Worm (Caenorhabditis elegans) whole organism, L3 larva: ENCODE measurements around the gene H35B03.1.

Source experiments
- aly-2 ChIP-seq: fragments of 150-350 bp; optimal IDR thresholded peaks from 2 replicates; lab custom pipeline; 2014; ENCODE audit warnings: missing biosample characterization, missing genetic modification characterization
- egl-5 ChIP-seq: fragments of 150-350 bp; optimal IDR thresholded peaks from 2 replicates; lab custom pipeline; 2017; ENCODE audit warnings: missing biosample characterization, missing genetic modification reagents, missing genetic modification characterization, inconsistent platforms
- nhr-77 ChIP-seq: fragments of 150-350 bp; optimal IDR thresholded peaks from 2 replicates; lab custom pipeline; 2014; ENCODE audit warnings: missing biosample characterization, missing genetic modification characterization

ce11 chrIV:5757762-5758161, 32.4 kb downstream of the H35B03.1 start, which contains the start of gene nhr-46:
- TF ChIP-seq nhr-77 (tag; lab: Kevin White, UChicago) (no peak), egl-5 (tag; lab: Kevin White, UChicago) (no peak), aly-2 (tag; lab: Kevin White, UChicago) (no peak)
